Fruit fly (Drosophila melanogaster): Measurements from ENCODE around the gene Cpr30F.

Cpr30F gene

dm6 chr2L:9963603-9964042 is 30.7 kb upstream of the Cpr30F start, which contains the start of gene CG5850:
CG5850 (minus strand) TSS chr2L:9963949.
- TF ChIP-seq net (GFP tag; optimal IDR thresholded peaks at IDR 0.05): no peak
- no peak for TF ChIP-seq Smox (GFP tag; optimal IDR thresholded peaks at IDR 0.05)
- TF ChIP-seq eg (GFP tag; IDR thresholded peaks at IDR 0.05): no peak
- TF ChIP-seq Eip78C (GFP tag): peak; percentile 72
- no peak for TF ChIP-seq CG6808 (GFP tag; optimal IDR thresholded peaks at IDR 0.05)
- no peak for TF ChIP-seq CG31627 (GFP tag; optimal IDR thresholded peaks at IDR 0.05)
- no peak for TF ChIP-seq Hr39 (GFP tag; optimal IDR thresholded peaks at IDR 0.05)
- peak; percentile 69 for TF ChIP-seq svp (GFP tag)
- TF ChIP-seq OdsH (GFP tag; optimal IDR thresholded peaks at IDR 0.05): peak; percentile 6
- peak; percentile 13 for TF ChIP-seq achi (GFP tag; optimal IDR thresholded peaks at IDR 0.05)
- TF ChIP-seq esn (GFP tag; optimal IDR thresholded peaks at IDR 0.05): peak; percentile 36
- peak; percentile 25 for TF ChIP-seq Met (GFP tag; optimal IDR thresholded peaks at IDR 0.05)
- TF ChIP-seq CG6854 (GFP tag; optimal IDR thresholded peaks at IDR 0.05): peak; percentile 50
- TF ChIP-seq pdm3 (GFP tag; optimal IDR thresholded peaks at IDR 0.05): peak; percentile 9
- TF ChIP-seq cyc (GFP tag; optimal IDR thresholded peaks at IDR 0.05): no peak
- TF ChIP-seq dsx (GFP tag; optimal IDR thresholded peaks at IDR 0.05; ENCODE audit: poor library complexity, severe bottlenecking): no peak
- TF ChIP-seq CG15336 (GFP tag; IDR thresholded peaks at IDR 0.05): no peak
- no peak for TF ChIP-seq Hr38 (GFP tag; optimal IDR thresholded peaks at IDR 0.05)
- no peak for TF ChIP-seq Eip75B (GFP tag; optimal IDR thresholded peaks at IDR 0.05)

- TF ChIP-seq svp (GFP tag): peak; percentile 95
- no peak for TF ChIP-seq Sox102F (GFP tag; optimal IDR thresholded peaks at IDR 0.05)
These were observed 27.8 kb upstream of the Cpr30F start for dm6 chr2L:9960758-9961157.

- no peak for TF ChIP-seq CG9139 (GFP tag; optimal IDR thresholded peaks at IDR 0.05)
- peak; percentile 79 for TF ChIP-seq CG8319 (GFP tag; optimal IDR thresholded peaks at IDR 0.05)
- TF ChIP-seq spab (GFP tag; optimal IDR thresholded peaks at IDR 0.05): no peak
- TF ChIP-seq esn (GFP tag; optimal IDR thresholded peaks at IDR 0.05): peak; percentile 97
- peak; percentile 93 for TF ChIP-seq Sox14 (GFP tag; optimal IDR thresholded peaks at IDR 0.05)
- peak; percentile 90 for TF ChIP-seq CG10669 (GFP tag; optimal IDR thresholded peaks at IDR 0.05)
- TF ChIP-seq topi (GFP tag; optimal IDR thresholded peaks at IDR 0.05): peak; percentile 92
- TF ChIP-seq eg (GFP tag; IDR thresholded peaks at IDR 0.05): peak; percentile 96
- TF ChIP-seq Eip75B (GFP tag; optimal IDR thresholded peaks at IDR 0.05): peak; percentile 92
- TF ChIP-seq CG34406 (GFP tag; optimal IDR thresholded peaks at IDR 0.05): peak; percentile 95
- peak; percentile 91 for TF ChIP-seq net (GFP tag; optimal IDR thresholded peaks at IDR 0.05)
- peak; percentile 88 for TF ChIP-seq vri (GFP tag; optimal IDR thresholded peaks at IDR 0.05)
- no peak for TF ChIP-seq Eip93F (GFP tag; optimal IDR thresholded peaks at IDR 0.05)
- peak; percentile 95 for TF ChIP-seq CG8119 (GFP tag; IDR thresholded peaks at IDR 0.05)
- peak; percentile 95 for TF ChIP-seq svp (GFP tag)
- TF ChIP-seq OdsH (GFP tag; optimal IDR thresholded peaks at IDR 0.05): peak; percentile 96
- peak; percentile 93 for TF ChIP-seq Smox (GFP tag; optimal IDR thresholded peaks at IDR 0.05)
- TF ChIP-seq salr (GFP tag; optimal IDR thresholded peaks at IDR 0.05): peak in 1 of 2 experiments; percentile 43
- peak; percentile 96 for TF ChIP-seq Met (GFP tag; optimal IDR thresholded peaks at IDR 0.05)
- TF ChIP-seq CG6276 (GFP tag; optimal IDR thresholded peaks at IDR 0.05): no peak
- peak; percentile 67 for TF ChIP-seq fd85E (GFP tag; optimal IDR thresholded peaks at IDR 0.05)
- TF ChIP-seq CG6854 (GFP tag; optimal IDR thresholded peaks at IDR 0.05): peak; percentile 40
- peak; percentile 90 for TF ChIP-seq CG11294 (GFP tag; IDR thresholded peaks at IDR 0.05)
- peak; percentile 50 for TF ChIP-seq dac (GFP tag; optimal IDR thresholded peaks at IDR 0.05)
- no peak for TF ChIP-seq CG16779 (tag; optimal IDR thresholded peaks at IDR 0.05)
- TF ChIP-seq Ets21C (GFP tag; optimal IDR thresholded peaks at IDR 0.05): peak; percentile 86
- TF ChIP-seq CG7368 (GFP tag; optimal IDR thresholded peaks at IDR 0.05): peak; percentile 90
- peak; percentile 98 for TF ChIP-seq Eip78C (GFP tag)
- peak; percentile 91 for TF ChIP-seq fkh (GFP tag; optimal IDR thresholded peaks at IDR 0.05)
- TF ChIP-seq cyc (GFP tag; optimal IDR thresholded peaks at IDR 0.05): peak; percentile 92
- TF ChIP-seq CG11902 (GFP tag; optimal IDR thresholded peaks at IDR 0.05): peak; percentile 84
- TF ChIP-seq CG1621 (tag; optimal IDR thresholded peaks at IDR 0.05): peak; percentile 82
- TF ChIP-seq CG3919 (GFP tag; optimal IDR thresholded peaks at IDR 0.05): peak; percentile 94
- TF ChIP-seq lz (GFP tag; optimal IDR thresholded peaks at IDR 0.05): peak; percentile 93
- peak in 1 of 2 experiments; percentile 78 for TF ChIP-seq ss (GFP tag; optimal IDR thresholded peaks at IDR 0.05)
- peak; percentile 92 for TF ChIP-seq CG3032 (tag; optimal IDR thresholded peaks at IDR 0.05)
- peak; percentile 93 for TF ChIP-seq achi (GFP tag; optimal IDR thresholded peaks at IDR 0.05)
These were observed 24.2 kb upstream of the Cpr30F start, which contains the start of the genes CG4658 and CG5846 for dm6 chr2L:9956993-9957652. CG4658 (plus strand) TSS chr2L:9957132. CG5846 (minus strand) TSS chr2L:9957237.

Data from whole organism, prepupa.